Worm (Caenorhabditis elegans): ENCODE data around the gene ZK287.7.

DNA sequence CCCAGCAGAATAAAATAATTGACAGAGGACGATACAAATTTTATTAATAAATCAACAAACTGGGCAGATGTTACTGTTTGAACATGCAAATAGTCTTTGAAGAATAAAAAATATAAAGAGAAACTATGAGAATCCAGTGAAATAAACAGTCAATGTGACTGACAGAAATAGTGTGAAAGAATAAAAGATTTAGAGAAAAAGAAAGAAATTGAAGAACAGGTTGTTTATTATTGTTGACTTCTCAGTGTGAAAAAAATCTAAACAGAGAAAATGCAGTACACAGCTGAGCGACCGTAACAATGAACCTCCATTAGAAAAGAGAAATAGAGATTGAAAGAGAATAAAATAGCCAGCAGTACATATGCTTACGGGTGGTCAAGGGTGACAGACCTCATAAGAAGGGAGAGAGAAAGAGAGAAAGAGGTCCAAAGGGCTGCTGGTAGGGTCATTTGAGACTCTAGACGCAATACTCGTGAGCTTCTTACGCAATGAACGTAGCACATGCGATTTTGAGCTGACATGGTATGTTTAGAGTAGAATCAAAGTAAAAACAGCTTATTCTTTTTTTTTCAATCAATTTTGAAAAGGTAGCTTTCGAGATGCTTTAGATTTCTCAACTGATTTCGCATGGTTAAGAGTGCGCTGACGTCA is 31.3 kb downstream of the ZK287.7 start, which contains the start of gene slcr-46.3:
- no peak for TF ChIP-seq W03F9.2 (tag; optimal IDR thresholded peaks at IDR 0.05)
- no peak for TF ChIP-seq him-1 (tag; optimal IDR thresholded peaks at IDR 0.05)
- TF ChIP-seq dao-5 (tag; optimal IDR thresholded peaks at IDR 0.05), result no peak

Data from whole organism, L4/young adult.